Worm (Caenorhabditis elegans): Measurements from ENCODE around the gene otpl-6.

ce11 chrV:8520846-8521553, 4.9 kb upstream of the otpl-6 start, which contains the start of the genes F45F2.11 and otpl-7:
- TF ChIP-seq ref-1 (GFP tag; conservative IDR thresholded peaks at IDR 0.05) = no peak
- TF ChIP-seq med-1 (GFP tag; optimal IDR thresholded peaks at IDR 0.05; ENCODE audit: insufficient read depth) = no peak
- no peak for TF ChIP-seq flt-1 (GFP tag; IDR thresholded peaks at IDR 0.05)

All from whole organism, midembryonic.